Worm (Caenorhabditis elegans): ENCODE results near the gene nhr-67.
"Not testable (repeated sequence)": the region's sequence is repeated elsewhere in the genome, so short reads cannot be mapped to it uniquely, and the experiment has no call there.

nhr-67 gene

DNA sequence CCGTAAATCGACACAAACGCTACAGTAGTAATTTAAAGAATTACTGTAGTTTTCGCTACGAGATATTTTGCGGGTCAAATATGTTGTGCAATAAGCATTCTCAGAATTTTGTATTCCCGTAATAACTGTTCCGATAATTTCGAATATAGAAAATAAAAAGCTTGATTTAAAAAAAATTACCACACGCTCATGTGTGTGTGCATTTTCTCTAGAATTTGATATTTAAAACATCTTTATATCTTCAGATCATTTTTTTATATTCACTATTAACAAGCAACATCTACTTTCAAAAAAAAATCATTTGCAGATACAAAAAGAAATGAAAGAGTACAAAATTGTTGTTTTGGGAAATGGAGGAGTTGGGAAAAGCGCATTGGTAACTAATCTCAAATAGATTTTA, 7.4 kb downstream of the nhr-67 start, which contains the start of gene rap-3:
Gene rap-3, plus strand, starts transcription at position 301 of the 400 bp plus-strand sequence.
- TF ChIP-seq Y105C5A.15 (GFP tag; IDR thresholded peaks at IDR 0.05) (no peak), saeg-2 (GFP tag; IDR thresholded peaks at IDR 0.05) (no peak), F10B5.3 (tag; optimal IDR thresholded peaks at IDR 0.05) (no peak)

DNA sequence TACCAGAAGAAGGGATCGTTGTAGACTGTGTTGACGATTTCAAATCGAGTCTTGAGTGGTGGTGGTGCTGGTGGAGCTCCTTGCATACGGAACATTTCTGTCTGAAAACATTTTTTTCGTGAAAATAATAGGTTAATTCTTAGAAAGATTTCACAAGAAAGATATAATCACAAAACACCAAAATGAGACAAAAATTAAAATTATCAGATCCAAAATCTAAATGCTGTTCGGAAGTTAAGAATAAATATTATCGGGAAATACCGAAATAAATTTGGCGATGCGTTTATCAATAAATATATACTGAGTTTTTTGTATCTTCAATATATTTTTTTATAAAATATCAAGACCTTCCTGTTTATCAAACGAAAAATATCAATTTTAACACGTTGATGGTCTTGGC, 8.9 kb downstream of the nhr-67 start, which contains the start of gene C08F8.9:
Gene C08F8.9, minus strand, starts transcription at position 101 of the 400 bp plus-strand sequence.
- no peak for TF ChIP-seq vab-7 (GFP tag; IDR thresholded peaks at IDR 0.05)
- peak; percentile 23 for TF ChIP-seq ama-1 (optimal IDR thresholded peaks at IDR 0.05)

DNA sequence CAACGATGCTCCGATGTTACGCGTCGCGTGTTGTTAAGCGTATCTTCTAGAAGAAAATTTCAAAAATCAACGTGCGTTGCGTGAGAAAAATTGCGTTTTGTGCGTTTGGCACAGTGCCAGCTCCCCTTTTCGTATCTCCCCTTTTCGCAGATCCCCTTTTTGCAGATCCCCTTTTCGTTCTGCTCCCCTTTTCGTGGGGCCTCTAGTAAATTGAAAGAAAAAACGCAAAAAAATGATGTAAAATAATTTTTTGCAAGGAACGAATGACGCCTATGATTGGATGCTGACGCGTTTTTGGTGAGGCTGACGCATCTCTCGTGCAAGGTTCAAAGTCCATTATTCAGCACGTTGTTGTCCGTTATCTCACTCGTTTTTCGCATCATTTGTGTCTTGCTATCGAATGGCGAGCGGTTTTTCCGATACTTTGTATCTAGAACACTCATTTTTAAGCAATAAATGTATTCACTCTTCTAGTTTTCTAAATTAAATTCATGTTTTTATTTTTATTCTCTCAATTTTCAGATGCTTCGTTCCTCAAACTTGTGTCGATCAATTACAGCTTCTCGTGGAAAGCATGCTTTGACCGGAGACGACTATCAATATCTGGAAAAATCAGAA, 9.7 kb downstream of the nhr-67 start, which contains the start of gene cpt-2:
Gene cpt-2, plus strand, starts transcription at position 523 of the 618 bp plus-strand sequence.
- TF ChIP-seq hlh-11 (tag; optimal IDR thresholded peaks at IDR 0.05) = peak; percentile 85
- TF ChIP-seq snpc-1.2 (GFP tag; IDR thresholded peaks at IDR 0.05) = peak; percentile 82
- TF ChIP-seq dve-1 (tag; optimal IDR thresholded peaks at IDR 0.05; ENCODE audit: insufficient read depth) = peak; percentile 92
- peak; percentile 43 for TF ChIP-seq F10B5.3 (tag; optimal IDR thresholded peaks at IDR 0.05)
- TF ChIP-seq nhr-11 (tag; optimal IDR thresholded peaks at IDR 0.05) = peak; percentile 75
- TF ChIP-seq mdt-29 (GFP tag; IDR thresholded peaks at IDR 0.05) = peak; percentile 85
- TF ChIP-seq tra-1 (GFP tag; IDR thresholded peaks at IDR 0.05) = peak; percentile 90
- peak; percentile 70 for TF ChIP-seq nhr-102 (tag; optimal IDR thresholded peaks at IDR 0.05)
- peak in 1 of 2 experiments; percentile 97 for TF ChIP-seq unc-62 (GFP tag; optimal IDR thresholded peaks at IDR 0.05 in 1 of 2)
- not testable (repeated sequence) for TF ChIP-seq unc-62 (tag; optimal IDR thresholded peaks at IDR 0.05)
- TF ChIP-seq T20F7.1 (GFP tag; optimal IDR thresholded peaks at IDR 0.05) = peak; percentile 79
- TF ChIP-seq D1046.2 (GFP tag; IDR thresholded peaks at IDR 0.05) = 0 out of 2 replicates have a peak, but pooled peaks have one; percentile 51
- TF ChIP-seq duxl-1 (tag; optimal IDR thresholded peaks at IDR 0.05; ENCODE audit: poor library complexity) = peak; percentile 76
- peak; percentile 91 for TF ChIP-seq lin-38 (GFP tag; IDR thresholded peaks at IDR 0.05)
- peak; percentile 60; the same call in 1 of the 2 replicates for TF ChIP-seq mxl-2 (GFP tag; conservative IDR thresholded peaks at IDR 0.05)
- TF ChIP-seq Y48G9A.11 (GFP tag; IDR thresholded peaks at IDR 0.05) = peak; percentile 90
- TF ChIP-seq mes-2 (tag; optimal IDR thresholded peaks at IDR 0.05; ENCODE audit: poor library complexity, severe bottlenecking) = peak; percentile 92
- TF ChIP-seq nhr-48 (tag; optimal IDR thresholded peaks at IDR 0.05) = peak; percentile 72
- peak; percentile 94 for TF ChIP-seq ceh-20 (GFP tag; IDR thresholded peaks at IDR 0.05)
- TF ChIP-seq dmd-6 (GFP tag; IDR thresholded peaks at IDR 0.05) = peak; percentile 94
- peak; percentile 79 for TF ChIP-seq lin-29 (GFP tag; IDR thresholded peaks at IDR 0.05)
- peak; percentile 40 for TF ChIP-seq jun-1 (tag; optimal IDR thresholded peaks at IDR 0.05)
- TF ChIP-seq lin-1 (GFP tag; IDR thresholded peaks at IDR 0.05) = peak; percentile 77
- TF ChIP-seq ZK546.5 (tag; optimal IDR thresholded peaks at IDR 0.05) = peak in 1 of 2 experiments; percentile 52
- peak; percentile 35 for TF ChIP-seq pqm-1 (tag; optimal IDR thresholded peaks at IDR 0.05)
- peak; percentile 91 for TF ChIP-seq dmd-9 (GFP tag; IDR thresholded peaks at IDR 0.05)
- peak; percentile 5 to 77 for TF ChIP-seq mdl-1 (tag; optimal IDR thresholded peaks at IDR 0.05)
- peak; percentile 68; the same call in 1 of the 2 replicates for TF ChIP-seq madf-9 (GFP tag; conservative IDR thresholded peaks at IDR 0.05)
- TF ChIP-seq saeg-2 (GFP tag; IDR thresholded peaks at IDR 0.05) = 0 out of 2 replicates have a peak, but pooled peaks have one; percentile 43
- TF ChIP-seq ztf-7 (tag; optimal IDR thresholded peaks at IDR 0.05) = peak; percentile 67
- TF ChIP-seq arid-1 (GFP tag; conservative IDR thresholded peaks at IDR 0.05) = peak; percentile 90
- peak; percentile 91 for TF ChIP-seq nhr-77 (tag; optimal IDR thresholded peaks at IDR 0.05)
- peak; percentile 49 to 92 for TF ChIP-seq lsy-2 (tag; optimal IDR thresholded peaks at IDR 0.05)
- TF ChIP-seq hif-1 (tag; optimal IDR thresholded peaks at IDR 0.05) = peak in 1 of 2 experiments; percentile 57
- peak; percentile 79 for TF ChIP-seq php-3 (GFP tag; IDR thresholded peaks at IDR 0.05)
- peak; percentile 91 for TF ChIP-seq ctbp-1 (GFP tag; IDR thresholded peaks at IDR 0.05)
- peak; percentile 13 to 73 for TF ChIP-seq daf-16 (GFP tag; optimal IDR thresholded peaks at IDR 0.05)
- peak; percentile 77 for TF ChIP-seq daf-16 (tag; optimal IDR thresholded peaks at IDR 0.05)
- TF ChIP-seq nhr-6 (tag; optimal IDR thresholded peaks at IDR 0.05) = peak; percentile 25
- TF ChIP-seq ZK337.2 (GFP tag; IDR thresholded peaks at IDR 0.05) = peak; percentile 88
- TF ChIP-seq hmg-1.1 (GFP tag; IDR thresholded peaks at IDR 0.05) = peak; percentile 83
- peak; percentile 87 for TF ChIP-seq nhr-42 (GFP tag; IDR thresholded peaks at IDR 0.05)
